Fruit fly (Drosophila melanogaster) Kc167 (cell line): ENCODE measurements around the gene run.

Experiments used
- Myc ChIP-seq: fragments of >200 bp; optimal IDR thresholded peaks from 2 replicates; lab custom pipeline; 2017; ENCODE audit warnings: missing external identifiers
- Sin3A ChIP-seq: fragments of >200 bp; optimal IDR thresholded peaks from 2 replicates; lab custom pipeline; 2018; ENCODE audit warnings: missing external identifiers
- h ChIP-seq: fragments of >200 bp; optimal IDR thresholded peaks from 3 replicates; lab custom pipeline; 2018; ENCODE audit warnings: missing external identifiers
- insv ChIP-seq: fragments of >200 bp; optimal IDR thresholded peaks from 3 replicates; lab custom pipeline; 2018; ENCODE audit warnings: missing external identifiers
- psq ChIP-seq: fragments of >200 bp; optimal IDR thresholded peaks from 2 replicates; lab custom pipeline; 2017; ENCODE audit warnings: missing external identifiers

DNA sequence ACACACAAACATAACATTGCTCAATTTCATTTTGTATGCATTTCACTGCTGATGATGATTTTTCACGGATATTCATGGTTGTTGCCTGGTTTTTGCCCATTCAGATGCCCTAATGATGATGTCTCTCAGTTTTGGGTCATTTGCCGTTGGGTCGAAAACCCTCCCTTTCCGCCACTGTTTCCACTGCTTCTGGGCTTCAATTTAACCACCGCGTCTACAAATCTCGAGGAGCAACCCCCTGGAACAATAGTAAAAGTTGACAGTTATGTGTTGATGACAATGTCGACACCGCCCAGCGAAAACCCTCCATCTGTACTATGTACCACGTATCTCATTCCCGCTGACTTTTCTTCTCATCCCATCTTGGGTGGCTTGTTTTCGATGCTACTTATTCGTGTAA, 24.1 kb upstream of the run start:
- no peak for TF ChIP-seq psq
- no peak for TF ChIP-seq h (lab: Kevin White, UChicago)
- TF ChIP-seq insv = no peak
- no peak for TF ChIP-seq Myc (lab: Kevin White, UChicago)
- no peak for TF ChIP-seq Sin3A (lab: Kevin White, UChicago)
